Fruit fly (Drosophila melanogaster) whole organism, larva: Measurements from ENCODE around the gene al.

Experiments used
- noc ChIP-seq: fragments of 200-800 bp; sonication (Bioruptor generic); optimal IDR thresholded peaks from 3 replicates; lab custom pipeline; 2019; ENCODE audit warnings: missing biosample characterization, mild to moderate bottlenecking, missing genetic modification characterization, moderate library complexity

The al gene

dm6 chr2L:377780-378222 lies at the start of gene al:
al (plus strand) TSS chr2L:378112.
- no peak for TF ChIP-seq noc (tag; lab: Kevin White, UChicago)

DNA sequence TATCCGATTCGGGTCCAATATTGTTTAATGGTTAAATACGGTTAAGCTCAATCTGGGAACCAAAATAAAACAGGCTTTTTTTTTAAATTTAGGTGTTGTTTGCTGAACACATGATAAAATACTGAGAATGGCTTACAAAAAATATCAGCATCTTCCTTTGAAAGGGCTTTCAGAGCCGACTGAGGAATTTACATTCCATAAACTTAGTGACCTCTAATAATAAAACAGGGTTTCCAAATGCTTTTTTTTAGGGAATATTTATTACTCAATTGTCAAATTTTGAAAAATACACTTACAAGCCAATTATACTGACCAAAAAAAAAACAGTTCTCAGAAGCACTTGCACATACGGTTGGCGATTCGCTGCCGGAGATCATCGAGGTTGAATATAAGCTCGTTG lies 48.3 kb upstream of the al start, which contains the start of gene CG43755:
Gene CG43755, minus strand, starts transcription at position 101 of the 400 bp plus-strand sequence.
- no peak for TF ChIP-seq noc (tag; lab: Kevin White, UChicago)

DNA sequence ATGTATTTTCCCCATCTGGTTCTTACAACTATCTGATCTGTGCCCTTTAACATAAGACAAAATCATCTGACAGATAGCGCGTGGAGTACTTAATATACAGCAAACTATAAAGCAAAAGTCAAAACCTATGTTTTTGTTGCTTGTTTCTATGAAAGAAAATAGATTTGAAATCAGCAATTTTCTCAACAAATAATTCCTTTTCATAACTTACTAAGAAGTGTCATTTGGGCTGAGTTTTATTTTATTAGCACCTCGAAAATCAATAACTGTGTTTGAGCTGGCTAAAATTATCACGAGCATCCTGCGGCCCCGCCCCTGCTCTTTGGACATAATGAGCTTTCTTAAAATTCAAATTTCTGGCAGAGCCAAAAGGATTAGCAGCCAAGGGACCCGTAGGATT lies 45.7 kb upstream of the al start, which contains the start of gene CG31921:
Gene CG31921, minus strand, starts transcription at position 101 of the 400 bp plus-strand sequence.
- no peak for TF ChIP-seq noc (tag; lab: Kevin White, UChicago)

- no peak for TF ChIP-seq noc (tag; lab: Kevin White, UChicago)
These were observed 31.1 kb upstream of the al start for dm6 chr2L:346781-347180.

DNA sequence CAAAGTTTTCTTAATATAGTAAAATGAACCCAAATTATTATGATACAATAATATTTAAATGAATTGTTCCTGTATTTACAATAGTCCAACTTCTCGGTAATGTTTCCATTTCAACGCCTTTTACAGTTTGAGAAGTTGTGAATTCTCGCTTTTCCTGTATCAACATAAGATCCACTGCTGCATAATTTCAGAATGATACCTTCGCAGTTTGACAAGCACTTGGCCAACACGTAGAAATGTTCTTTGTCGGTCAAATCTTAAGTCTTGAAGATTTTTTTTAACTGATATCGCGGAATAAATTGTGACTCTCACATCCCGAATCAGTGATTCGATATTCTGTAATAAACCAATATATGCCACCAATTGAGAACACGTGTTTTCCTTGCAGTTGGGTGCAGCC lies 30.3 kb upstream of the al start:
- no peak for TF ChIP-seq noc (tag; lab: Kevin White, UChicago)

dm6 chr2L:356234-356633 lies 21.7 kb upstream of the al start:
- TF ChIP-seq noc (tag; lab: Kevin White, UChicago): no peak

DNA sequence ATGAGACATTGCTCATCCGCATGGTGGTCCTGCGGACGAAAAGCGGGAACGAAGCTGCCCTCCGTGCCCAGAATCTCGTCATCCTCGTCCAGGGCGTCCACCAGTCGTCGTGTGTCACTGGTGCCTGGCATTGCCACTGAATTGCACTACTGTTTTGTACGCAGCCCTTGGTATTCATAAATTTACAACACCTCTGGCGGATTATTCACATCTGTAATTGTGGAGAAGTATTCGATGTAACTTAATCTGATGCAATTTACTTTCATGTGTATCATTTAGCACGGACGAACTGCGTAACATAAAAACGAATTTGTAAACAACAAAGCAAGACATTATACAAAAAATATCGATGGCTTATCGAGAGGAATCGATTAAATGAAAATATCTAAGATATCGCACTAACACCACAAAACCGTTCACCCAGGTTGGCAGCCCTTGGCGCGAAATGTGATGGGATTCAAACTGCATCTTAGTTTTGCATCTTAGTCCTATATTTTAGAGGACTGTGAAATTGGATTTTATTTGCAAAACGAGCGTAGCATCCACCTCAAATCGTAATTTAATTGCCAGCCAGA lies 20.3 kb upstream of the al start, which contains the start of gene Ent1:
Gene Ent1, minus strand, starts transcription at position 319 of the 575 bp plus-strand sequence.
- no peak for TF ChIP-seq noc (tag; lab: Kevin White, UChicago)

DNA sequence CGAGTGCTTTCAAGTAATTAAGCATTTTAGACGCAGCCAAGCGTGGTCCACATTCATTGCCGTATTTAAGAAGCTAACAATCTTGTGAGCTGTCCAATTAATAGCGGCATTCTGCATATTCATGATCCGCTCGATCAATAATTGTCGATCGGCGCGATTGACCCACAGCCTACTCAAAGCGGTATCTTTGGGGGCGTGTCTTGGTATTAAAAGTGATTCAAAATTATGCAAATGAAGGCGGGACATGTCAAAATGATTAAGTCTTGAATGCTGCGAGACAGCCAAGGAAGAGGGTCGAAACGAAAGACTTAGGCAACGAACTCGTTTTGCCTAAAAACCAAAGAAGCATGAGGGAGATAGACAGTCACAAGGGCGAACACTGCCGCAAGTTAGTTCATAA lies 11.0 kb upstream of the al start:
- no peak for TF ChIP-seq noc (tag; lab: Kevin White, UChicago)

DNA sequence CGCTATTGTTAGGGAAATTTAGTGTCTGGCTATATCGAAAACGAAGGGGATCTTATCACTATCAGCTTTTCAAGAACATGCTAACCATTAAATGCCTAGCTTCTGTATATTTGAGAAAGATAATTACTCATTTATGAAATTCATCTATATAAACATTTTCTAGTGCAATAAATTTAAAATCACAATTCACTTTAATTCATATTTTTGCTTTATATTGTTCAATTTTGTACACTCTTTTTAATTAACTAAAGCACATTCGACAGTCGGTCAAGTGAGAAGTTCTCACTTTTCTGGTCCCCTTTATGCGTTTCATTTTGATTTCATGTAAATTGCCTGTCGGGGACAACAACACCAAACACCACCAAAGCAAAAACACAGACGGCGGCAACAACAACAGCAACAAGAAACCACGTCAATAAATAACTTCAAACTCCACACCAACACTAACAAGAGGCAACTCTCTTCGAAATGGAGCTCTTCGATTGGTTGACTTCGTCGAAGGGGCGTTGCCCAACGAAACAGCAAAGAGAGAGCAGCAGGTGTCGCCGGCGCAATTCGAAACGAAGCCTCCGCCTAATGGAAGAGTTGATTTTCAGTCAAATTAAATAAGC lies 9.4 kb upstream of the al start:
- no peak for TF ChIP-seq noc (tag; lab: Kevin White, UChicago)

DNA sequence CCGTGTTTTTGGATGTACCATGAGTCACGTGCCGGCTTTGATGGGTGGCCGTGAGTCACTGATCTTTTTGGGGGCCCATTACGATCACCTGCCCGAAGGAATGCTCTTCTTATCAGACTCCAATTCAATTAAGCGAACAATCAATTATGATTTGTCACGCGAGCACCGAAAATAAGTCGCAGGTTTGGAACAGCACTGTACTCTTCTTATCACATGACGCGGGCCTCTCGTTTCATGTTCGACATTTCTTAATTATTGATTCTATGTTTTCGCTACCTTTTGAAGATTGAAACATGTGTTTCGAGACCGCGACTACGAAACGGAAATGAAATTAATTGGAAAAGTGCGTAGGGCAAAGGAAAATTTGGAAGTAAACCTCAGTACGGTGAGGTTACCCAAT lies 8.1 kb upstream of the al start:
- TF ChIP-seq noc (tag; lab: Kevin White, UChicago): no peak

DNA sequence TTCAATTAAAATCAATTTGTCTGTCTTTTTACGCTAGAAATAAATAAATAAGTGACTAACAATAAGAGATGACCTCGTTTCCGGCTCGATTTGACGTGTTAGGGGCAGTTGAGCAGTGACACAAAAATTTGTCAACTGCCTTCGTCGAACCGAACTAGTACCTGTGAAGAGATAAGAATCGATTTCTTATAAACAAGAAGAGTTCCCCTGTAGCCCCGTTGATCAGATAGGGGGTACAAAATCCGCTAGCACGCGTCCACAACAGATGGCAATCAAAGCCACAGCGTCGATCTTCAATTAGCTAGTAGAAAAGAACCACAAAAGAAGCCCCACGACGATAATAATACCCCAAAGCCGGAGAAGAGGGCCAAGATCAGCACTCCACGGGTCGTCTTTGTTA lies 6.2 kb upstream of the al start:
- TF ChIP-seq noc (tag; lab: Kevin White, UChicago): no peak

- TF ChIP-seq noc (tag; lab: Kevin White, UChicago): peak; percentile 11
These were observed 1.0 kb downstream of the al start for dm6 chr2L:378815-379440.

DNA sequence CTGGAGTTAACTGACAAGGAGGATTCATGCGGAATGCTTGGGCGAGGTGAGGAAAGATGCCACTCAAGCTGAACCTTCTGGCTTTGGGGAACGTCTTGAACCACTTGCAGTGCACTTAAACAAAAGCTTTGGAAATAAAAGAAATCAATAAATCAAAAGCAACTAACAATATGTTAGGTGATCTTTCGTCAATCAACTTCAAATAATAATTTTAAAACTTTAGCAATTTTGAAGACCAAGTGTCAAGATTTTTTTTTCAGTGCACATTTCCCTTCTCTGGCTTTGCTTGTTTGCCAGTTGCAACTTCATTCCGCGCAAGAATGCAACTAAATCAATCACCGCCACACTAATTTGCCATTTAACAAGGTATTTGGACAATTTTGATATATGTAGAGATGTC lies 4.9 kb downstream of the al start:
- no peak for TF ChIP-seq noc (tag; lab: Kevin White, UChicago)

DNA sequence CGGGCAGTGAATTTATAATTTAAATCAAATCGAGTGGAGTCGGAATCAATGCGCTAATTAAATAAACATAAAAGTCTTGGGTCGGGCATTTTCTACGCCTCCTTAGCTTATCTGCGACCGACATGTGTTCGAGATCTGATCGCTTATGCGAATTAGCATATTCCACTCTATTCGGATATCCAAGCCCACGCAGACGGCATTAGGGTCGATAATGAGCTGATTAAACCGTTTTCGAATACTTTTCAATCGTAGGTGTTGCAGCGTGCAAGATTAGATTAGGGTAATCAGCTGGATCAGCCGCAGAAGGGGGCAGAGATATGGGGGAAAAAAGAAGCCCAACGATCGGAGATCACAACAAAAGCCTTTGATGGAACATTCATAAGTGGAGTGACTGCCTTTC lies 12.6 kb downstream of the al start:
- no peak for TF ChIP-seq noc (tag; lab: Kevin White, UChicago)

DNA sequence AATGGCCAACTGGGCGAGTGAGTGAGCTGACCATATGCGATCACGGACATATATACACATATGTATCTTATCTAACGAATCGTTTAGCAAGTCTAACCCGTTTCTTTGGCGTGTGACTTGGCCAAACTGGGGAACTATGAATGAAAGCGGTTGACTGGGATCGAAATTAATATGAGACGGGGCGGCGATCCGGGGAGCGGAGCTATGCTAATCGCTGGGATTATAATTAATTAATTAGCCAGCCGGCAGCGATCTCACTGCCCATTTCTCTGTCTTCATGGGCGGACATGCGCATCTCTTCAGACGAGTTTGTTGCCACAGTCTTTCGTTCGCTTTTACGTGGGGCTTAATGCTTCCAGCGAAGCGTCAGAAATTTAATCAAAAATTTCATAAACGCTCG lies 14.6 kb downstream of the al start:
- TF ChIP-seq noc (tag; lab: Kevin White, UChicago): peak; percentile 1

dm6 chr2L:395366-396117 lies 17.6 kb downstream of the al start:
- no peak for TF ChIP-seq noc (tag; lab: Kevin White, UChicago)
